Worm (Caenorhabditis elegans): ENCODE results near the gene ceh-41.

DNA sequence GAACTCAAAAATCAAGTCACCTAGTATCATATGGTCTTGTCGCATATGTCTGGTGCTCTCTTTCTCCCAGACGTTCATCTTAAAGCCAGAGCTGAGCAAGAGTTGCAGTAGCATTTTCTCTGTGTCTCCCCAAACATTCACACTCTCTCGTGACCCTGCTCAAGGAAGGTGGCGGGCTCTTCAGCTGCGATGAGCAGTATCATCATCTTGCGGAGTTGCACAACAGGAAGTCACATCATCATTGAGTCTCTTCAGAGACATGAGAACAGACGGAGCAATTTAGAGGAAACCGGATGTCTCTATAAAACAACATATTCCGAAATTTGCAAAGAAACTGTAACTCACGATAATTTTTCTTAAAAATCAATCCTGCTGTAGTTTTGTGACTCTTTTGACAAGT is 49.9 kb downstream of the ceh-41 start:
- TF ChIP-seq unc-130 (tag; optimal IDR thresholded peaks at IDR 0.05): no peak
- no peak for TF ChIP-seq elt-3 (tag; optimal IDR thresholded peaks at IDR 0.05)
- TF ChIP-seq pag-3 (tag; optimal IDR thresholded peaks at IDR 0.05; ENCODE audit: borderline replicate concordance, insufficient read depth): no peak
- no peak for TF ChIP-seq tbx-2 (tag; optimal IDR thresholded peaks at IDR 0.05)
- no peak for TF ChIP-seq nhr-11 (tag; optimal IDR thresholded peaks at IDR 0.05)
